Worm (Caenorhabditis elegans): ENCODE data around the gene C04A11.2.

DNA sequence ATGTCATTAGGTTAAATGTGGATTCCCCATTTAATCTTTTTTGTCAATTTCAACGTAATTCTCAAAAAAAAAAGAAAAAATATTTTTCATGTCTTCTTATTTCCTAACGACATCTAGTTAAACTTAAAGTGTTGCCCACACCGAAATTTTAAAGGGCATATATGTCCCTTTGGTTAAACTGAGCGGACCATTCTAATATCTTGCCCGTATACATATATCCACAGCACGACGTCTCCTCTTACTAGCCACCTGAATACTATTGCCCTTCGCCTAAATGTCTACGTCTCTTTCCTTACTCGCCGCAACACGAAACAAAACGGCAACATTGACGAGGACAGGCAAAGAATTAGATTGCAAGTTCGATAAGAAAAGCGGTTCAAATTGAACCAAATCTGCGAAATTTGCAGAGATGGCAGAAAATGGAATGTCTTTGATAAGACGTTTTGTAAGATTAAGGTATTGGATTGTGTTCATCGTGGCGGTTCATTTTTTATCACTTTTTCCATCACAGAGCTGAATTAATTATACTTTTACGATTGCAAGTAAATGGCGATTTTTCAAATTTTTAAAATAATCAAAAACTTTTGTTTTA lies 32.1 kb upstream of the C04A11.2 start:
- TF ChIP-seq T23F11.4 (GFP tag; optimal IDR thresholded peaks at IDR 0.05) = peak; percentile 24
- peak; percentile 90 for TF ChIP-seq ceh-22 (tag; optimal IDR thresholded peaks at IDR 0.05)
- TF ChIP-seq F13H6.1 (tag; optimal IDR thresholded peaks at IDR 0.05) = peak; percentile 89
- peak; percentile 80 for TF ChIP-seq hlh-30 (tag; optimal IDR thresholded peaks at IDR 0.05; ENCODE audit: insufficient read depth)
- no peak for TF ChIP-seq nhr-232 (tag; optimal IDR thresholded peaks at IDR 0.05)
- TF ChIP-seq elt-2 (tag; optimal IDR thresholded peaks at IDR 0.05) = peak; percentile 54
- peak; percentile 95 for TF ChIP-seq pax-1 (tag; optimal IDR thresholded peaks at IDR 0.05)
- TF ChIP-seq C38D4.7 (GFP tag; optimal IDR thresholded peaks at IDR 0.05) = no peak
- peak; percentile 26 for TF ChIP-seq lin-11 (tag; optimal IDR thresholded peaks at IDR 0.05)
- peak; percentile 71 for TF ChIP-seq ets-4 (tag; optimal IDR thresholded peaks at IDR 0.05)
- TF ChIP-seq ztf-16 (tag; optimal IDR thresholded peaks at IDR 0.05) = peak; percentile 90
- TF ChIP-seq ama-1 (optimal IDR thresholded peaks at IDR 0.05) = no peak
- TF ChIP-seq pag-3 (tag; optimal IDR thresholded peaks at IDR 0.05; ENCODE audit: borderline replicate concordance) = no peak
- peak; percentile 68 for TF ChIP-seq ceh-19 (GFP tag; optimal IDR thresholded peaks at IDR 0.05)
